Worm (Caenorhabditis elegans) whole organism, L4 larva: Measurements from ENCODE around the gene bus-4.

Source experiments
- F44E2.7 ChIP-seq: fragments of 200-800 bp; sonication (Bioruptor generic); IDR thresholded peaks from 2 replicates; pipeline ENCODE4 v2.1.2; 2022; ENCODE audit warnings: missing genetic modification characterization, missing compliant biosample characterization
- daf-12 ChIP-seq: fragments of 150-350 bp; optimal IDR thresholded peaks from 2 replicates; lab custom pipeline; 2014; ENCODE audit warnings: missing biosample characterization, missing genetic modification reagents, missing genetic modification characterization
- egl-27 ChIP-seq: sonication (generic microtip); optimal IDR thresholded peaks from 3 replicates; lab custom pipeline; 2017; ENCODE audit warnings: missing biosample characterization, missing genetic modification reagents, missing genetic modification characterization
- fkh-10 ChIP-seq: fragments of 150-350 bp; optimal IDR thresholded peaks from 2 replicates; lab custom pipeline; 2014; ENCODE audit warnings: missing biosample characterization, missing genetic modification reagents, missing genetic modification characterization
- gei-8 ChIP-seq: fragments of 200-800 bp; sonication (Bioruptor generic); optimal IDR thresholded peaks from 2 replicates; lab custom pipeline; 2018; ENCODE audit warnings: mild to moderate bottlenecking, missing genetic modification characterization, missing compliant biosample characterization
- jun-1 ChIP-seq: fragments of 150-350 bp; optimal IDR thresholded peaks from 2 replicates; lab custom pipeline; 2014; ENCODE audit warnings: missing biosample characterization, missing genetic modification reagents, missing genetic modification characterization
- mes-2 ChIP-seq: sonication (generic microtip); optimal IDR thresholded peaks from 2 replicates; lab custom pipeline; 2016; ENCODE audit warnings: missing genotype, mild to moderate bottlenecking, missing genetic modification characterization, missing compliant biosample characterization; ENCODE audit not compliant: poor library complexity, severe bottlenecking
- nhr-237 ChIP-seq: sonication (generic microtip); optimal IDR thresholded peaks from 2 replicates; lab custom pipeline; 2017; ENCODE audit warnings: missing biosample characterization, missing genetic modification characterization
- ztf-7 ChIP-seq: fragments of 150-350 bp; optimal IDR thresholded peaks from 2 replicates; lab custom pipeline; 2014; ENCODE audit warnings: missing biosample characterization, missing genetic modification characterization

- TF ChIP-seq egl-27 = no peak
- no peak for TF ChIP-seq ztf-7 (tag; lab: Kevin White, UChicago)
- TF ChIP-seq nhr-237 = no peak
- TF ChIP-seq mes-2 (tag; lab: Kevin White, UChicago) = no peak
- no peak for TF ChIP-seq daf-12
- TF ChIP-seq F44E2.7 (GFP tag; lab: Robert Waterston, UW) = no peak
- TF ChIP-seq gei-8 (GFP tag; lab: Kevin White, UChicago) = no peak
- no peak for TF ChIP-seq jun-1
- TF ChIP-seq fkh-10 (GFP tag; lab: Kevin White, UChicago) = no peak
Observed at ce11 chrIV:4705922-4706321, 17.9 kb downstream of the bus-4 start.
